Worm (Caenorhabditis elegans) whole organism, L1 larva: ENCODE measurements around the gene str-141.

Experiments
- aly-2 ChIP-seq: fragments of 150-350 bp; optimal IDR thresholded peaks from 2 replicates; lab custom pipeline; 2014; ENCODE audit warnings: missing biosample characterization, missing genetic modification characterization
- blmp-1 ChIP-seq: fragments of 150-350 bp; optimal IDR thresholded peaks from 2 replicates; lab custom pipeline; 2014; ENCODE audit warnings: missing biosample characterization, missing genetic modification characterization
- nhr-11 ChIP-seq: fragments of 150-350 bp; optimal IDR thresholded peaks from 2 replicates; lab custom pipeline; 2014; ENCODE audit warnings: missing biosample characterization, missing genetic modification characterization
- nhr-237 ChIP-seq: fragments of 150-350 bp; optimal IDR thresholded peaks from 2 replicates; lab custom pipeline; 2014; ENCODE audit warnings: missing biosample characterization, missing genetic modification characterization
- nhr-77 ChIP-seq: fragments of 150-350 bp; optimal IDR thresholded peaks from 2 replicates; lab custom pipeline; 2014; ENCODE audit warnings: missing biosample characterization, missing genetic modification characterization
- zip-4 ChIP-seq: fragments of 200-800 bp; sonication (Bioruptor generic); optimal IDR thresholded peaks from 2 replicates; lab custom pipeline; 2018; ENCODE audit warnings: mild to moderate bottlenecking, missing genetic modification characterization, moderate library complexity, missing compliant biosample characterization

DNA sequence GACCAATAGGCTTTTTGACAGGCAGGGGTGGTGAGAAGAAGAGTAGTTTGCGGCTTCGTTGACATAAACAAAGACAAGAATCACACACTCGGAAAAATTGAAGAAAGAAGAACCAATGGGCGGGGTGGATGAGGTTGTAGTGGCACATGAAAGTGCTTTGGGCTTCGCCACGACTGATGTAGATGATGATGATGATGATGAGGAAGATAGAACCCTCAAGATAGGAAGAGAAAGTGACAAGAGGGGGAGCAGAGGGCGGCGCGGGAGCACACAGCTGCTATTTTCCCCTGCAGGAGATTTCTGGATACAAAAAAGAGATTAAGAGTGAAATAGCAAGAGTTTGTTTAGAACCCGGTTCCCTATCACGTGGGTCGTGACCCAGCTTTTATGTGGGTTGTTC is 14.7 kb downstream of the str-141 start:
- TF ChIP-seq nhr-11 (tag; lab: Kevin White, UChicago) (no peak), nhr-77 (tag; lab: Kevin White, UChicago) (no peak), aly-2 (tag; lab: Kevin White, UChicago) (no peak), blmp-1 (tag; lab: Kevin White, UChicago) (no peak), zip-4 (GFP tag; lab: Kevin White, UChicago) (no peak), nhr-237 (tag; lab: Kevin White, UChicago) (no peak)
